Worm (Caenorhabditis elegans): ENCODE results near the gene C08B6.2.

The C08B6.2 gene

DNA sequence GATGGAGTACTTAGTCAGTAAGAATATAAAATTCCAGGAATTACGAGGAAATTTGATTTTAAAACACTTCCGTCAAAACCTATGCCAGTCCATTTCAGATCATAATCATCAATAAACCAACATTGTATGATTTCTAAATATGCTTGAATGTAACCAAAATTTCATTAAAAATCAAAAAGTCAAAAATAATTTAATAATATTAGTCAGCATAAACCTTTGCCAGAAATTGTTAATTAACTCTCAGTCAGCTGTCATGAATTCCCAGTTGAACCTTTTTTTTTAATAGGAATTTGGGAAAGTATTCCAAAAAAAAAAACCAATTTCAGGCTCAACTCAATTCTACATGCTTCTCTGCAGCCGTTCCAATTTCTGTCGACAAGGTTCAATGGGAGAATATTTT lies 42.8 kb downstream of the C08B6.2 start, which contains the start of gene srsx-26:
TSS of gene srsx-26 (plus strand) at position 301 of the 400 bp plus-strand sequence.
- TF ChIP-seq med-1 (GFP tag; optimal IDR thresholded peaks at IDR 0.05; ENCODE audit: insufficient read depth) (no peak), T22C8.4 (GFP tag; IDR thresholded peaks at IDR 0.05) (no peak)

DNA sequence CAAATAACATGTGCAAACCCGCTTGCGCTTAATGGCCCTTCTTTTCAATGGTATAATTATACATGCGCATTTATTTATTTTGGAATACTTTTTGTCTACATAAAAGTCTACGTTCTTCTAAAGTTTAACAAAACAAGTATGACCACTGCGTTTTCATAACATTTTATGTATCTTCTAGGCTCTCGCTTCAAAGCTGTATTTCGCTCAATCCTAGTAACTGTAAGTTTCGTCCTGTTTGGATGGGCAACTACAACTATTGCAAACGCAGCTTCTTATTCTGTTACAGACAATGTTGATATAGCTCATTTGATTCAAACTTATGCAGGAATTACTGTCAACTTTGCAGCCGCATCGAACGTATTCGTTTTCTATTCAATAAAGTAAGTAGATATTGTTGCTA lies 44.2 kb downstream of the C08B6.2 start, which contains the start of gene srsx-27:
TSS of gene srsx-27 (plus strand) at position 301 of the 400 bp plus-strand sequence.
- TF ChIP-seq cog-1 (tag; optimal IDR thresholded peaks at IDR 0.05): no peak
- TF ChIP-seq ztf-29 (GFP tag; IDR thresholded peaks at IDR 0.05): no peak
- no peak for TF ChIP-seq klf-2 (GFP tag; conservative IDR thresholded peaks at IDR 0.05)
- TF ChIP-seq ztf-23 (GFP tag; IDR thresholded peaks at IDR 0.05): no peak
- no peak for TF ChIP-seq T22C8.4 (GFP tag; IDR thresholded peaks at IDR 0.05)
- no peak for TF ChIP-seq med-1 (GFP tag; optimal IDR thresholded peaks at IDR 0.05; ENCODE audit: insufficient read depth)
- TF ChIP-seq ref-1 (GFP tag; conservative IDR thresholded peaks at IDR 0.05): no peak
- TF ChIP-seq flt-1 (GFP tag; IDR thresholded peaks at IDR 0.05): no peak
- TF ChIP-seq tab-1 (GFP tag; IDR thresholded peaks at IDR 0.05): no peak

- TF ChIP-seq tab-1 (GFP tag; IDR thresholded peaks at IDR 0.05) (no peak), ztf-29 (GFP tag; IDR thresholded peaks at IDR 0.05) (no peak)
These were observed 46.8 kb downstream of the C08B6.2 start, which contains the start of gene srsx-28 for ce11 chrV:10152278-10152677. TSS of gene srsx-28 (plus strand) at chrV:10152578.

ce11 chrV:10153076-10153475 lies 47.6 kb downstream of the C08B6.2 start:
- TF ChIP-seq ztf-29 (GFP tag; IDR thresholded peaks at IDR 0.05) (no peak), tab-1 (GFP tag; IDR thresholded peaks at IDR 0.05) (no peak), flt-1 (GFP tag; IDR thresholded peaks at IDR 0.05) (no peak), ztf-23 (GFP tag; IDR thresholded peaks at IDR 0.05) (no peak), med-1 (GFP tag; optimal IDR thresholded peaks at IDR 0.05; ENCODE audit: insufficient read depth) (no peak), cog-1 (tag; optimal IDR thresholded peaks at IDR 0.05) (no peak), T22C8.4 (GFP tag; IDR thresholded peaks at IDR 0.05) (no peak), ref-1 (GFP tag; conservative IDR thresholded peaks at IDR 0.05) (no peak), klf-2 (GFP tag; conservative IDR thresholded peaks at IDR 0.05) (no peak)

ce11 chrV:10154698-10155097 lies 49.2 kb downstream of the C08B6.2 start, which contains the start of gene srsx-29:
TSS of gene srsx-29 (plus strand) at chrV:10154998.
- no peak for TF ChIP-seq med-1 (GFP tag; optimal IDR thresholded peaks at IDR 0.05; ENCODE audit: insufficient read depth)
- TF ChIP-seq ztf-29 (GFP tag; IDR thresholded peaks at IDR 0.05): no peak
- no peak for TF ChIP-seq ztf-23 (GFP tag; IDR thresholded peaks at IDR 0.05)
- no peak for TF ChIP-seq klf-2 (GFP tag; conservative IDR thresholded peaks at IDR 0.05)
- no peak for TF ChIP-seq flt-1 (GFP tag; IDR thresholded peaks at IDR 0.05)
- no peak for TF ChIP-seq cog-1 (tag; optimal IDR thresholded peaks at IDR 0.05)
- no peak for TF ChIP-seq T22C8.4 (GFP tag; IDR thresholded peaks at IDR 0.05)
- TF ChIP-seq ref-1 (GFP tag; conservative IDR thresholded peaks at IDR 0.05): no peak
- TF ChIP-seq tab-1 (GFP tag; IDR thresholded peaks at IDR 0.05): no peak

Measured in whole organism, midembryonic.